Worm (Caenorhabditis elegans) whole organism, midembryonic: ENCODE data around the gene Y57A10C.10.

ENCODE experiments used
- T22C8.4 ChIP-seq: fragments of 200-800 bp; sonication (Bioruptor generic); IDR thresholded peaks from 2 replicates; pipeline ENCODE4 v1.3.6; 2022; ENCODE audit warnings: missing genetic modification characterization, missing compliant biosample characterization
- tab-1 ChIP-seq: fragments of 200-800 bp; sonication (Bioruptor generic); IDR thresholded peaks from 2 replicates; pipeline ENCODE4 v1.3.6; 2022; ENCODE audit warnings: missing genetic modification characterization, missing compliant biosample characterization

- TF ChIP-seq tab-1 (no peak), T22C8.4 (GFP tag; lab: Robert Waterston, UW) (no peak)
Measured at ce11 chrII:12436717-12437116, 4.3 kb downstream of the Y57A10C.10 start.
